Worm (Caenorhabditis elegans) whole organism, early embryonic: ENCODE results near the gene Y49E10.27.

Experiments used
- F13C5.2 ChIP-seq: sonication (generic microtip); optimal IDR thresholded peaks from 2 replicates; lab custom pipeline; 2017; ENCODE audit warnings: mild to moderate bottlenecking, missing genetic modification characterization, inconsistent platforms, missing compliant biosample characterization
- ama-1 ChIP-seq: fragments of 150-350 bp; optimal IDR thresholded peaks from 2 replicates; lab custom pipeline; 2014
- ceh-13 ChIP-seq: fragments of 200-800 bp; sonication (Bioruptor generic); optimal IDR thresholded peaks from 2 replicates; lab custom pipeline; 2018; ENCODE audit warnings: mild to moderate bottlenecking, missing genetic modification characterization, missing compliant biosample characterization
- ceh-36 ChIP-seq: sonication (generic microtip); optimal IDR thresholded peaks from 2 replicates; lab custom pipeline; 2016; ENCODE audit warnings: missing genetic modification characterization, inconsistent platforms, missing compliant biosample characterization
- flt-1 ChIP-seq: fragments of 200-800 bp; sonication (Bioruptor generic); IDR thresholded peaks from 2 replicates; pipeline ENCODE4 v1.3.6; 2022; ENCODE audit warnings: missing genetic modification characterization, missing compliant biosample characterization
- hmbx-1 ChIP-seq: sonication (generic microtip); optimal IDR thresholded peaks from 2 replicates; lab custom pipeline; 2016; ENCODE audit warnings: mild to moderate bottlenecking, missing genetic modification characterization, missing compliant biosample characterization
- scrt-1 ChIP-seq: fragments of 200-800 bp; sonication (Bioruptor generic); IDR thresholded peaks from 2 replicates; pipeline ENCODE4 v1.3.6; 2022; ENCODE audit warnings: missing genetic modification characterization, missing compliant biosample characterization
- sea-1 ChIP-seq: fragments of 200-800 bp; sonication (Bioruptor generic); conservative IDR thresholded peaks from 2 replicates; pipeline ENCODE4 v1.3.6; 2022; ENCODE audit warnings: missing genetic modification characterization, missing compliant biosample characterization
- tbx-11 ChIP-seq: fragments of 200-800 bp; sonication (Bioruptor generic); IDR thresholded peaks from 2 replicates; pipeline ENCODE4 v1.3.6; 2022; ENCODE audit warnings: missing genetic modification characterization, missing compliant biosample characterization
- tbx-37 ChIP-seq: fragments of 200-800 bp; sonication (Bioruptor generic); conservative IDR thresholded peaks from 2 replicates; pipeline ENCODE4 v1.3.6; 2022; ENCODE audit warnings: missing genetic modification reagents, missing genetic modification characterization, missing compliant biosample characterization

DNA sequence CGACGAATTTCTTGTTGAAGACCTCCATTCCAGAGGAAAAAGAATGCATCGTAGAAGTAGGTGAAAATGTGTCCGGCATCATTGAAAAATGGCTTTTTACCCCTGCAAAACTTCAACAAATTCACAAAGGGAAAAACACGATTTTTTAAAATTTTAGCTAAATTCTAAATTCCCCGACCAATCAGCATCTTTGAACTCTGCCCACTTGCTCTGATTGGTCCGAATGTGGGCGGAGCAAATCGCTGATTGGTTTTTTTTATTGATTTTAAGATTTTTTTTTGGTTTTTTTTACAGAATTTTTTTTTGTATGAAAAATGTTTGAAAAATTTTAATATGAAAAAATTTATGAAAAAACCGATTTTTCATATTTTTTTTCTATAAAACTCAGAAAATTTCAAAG, 9.7 kb downstream of the Y49E10.27 start:
- TF ChIP-seq ceh-36 (tag; lab: Kevin White, UChicago), result no peak
- TF ChIP-seq hmbx-1 (tag; lab: Kevin White, UChicago), result no peak
- TF ChIP-seq flt-1, result no peak
- no peak for TF ChIP-seq ama-1 (lab: Kevin White, UChicago)
- no peak for TF ChIP-seq F13C5.2 (tag; lab: Kevin White, UChicago)
- TF ChIP-seq scrt-1 (GFP tag; lab: Robert Waterston, UW), result no peak
- no peak for TF ChIP-seq tbx-11 (GFP tag; lab: Robert Waterston, UW)
- TF ChIP-seq ceh-13, result no peak
- no peak for TF ChIP-seq tbx-37 (GFP tag; lab: Robert Waterston, UW)
- TF ChIP-seq sea-1 (GFP tag; lab: Robert Waterston, UW), result no peak
